Worm (Caenorhabditis elegans): Measurements from ENCODE around the gene ufd-2.

Gene ufd-2

ce11 chrII:8017380-8017779 lies 45.2 kb upstream of the ufd-2 start, which contains the start of gene zyg-11:
TSS of gene zyg-11 (plus strand) at chrII:8017680.
- TF ChIP-seq nhr-21 (tag; optimal IDR thresholded peaks at IDR 0.05) = no peak
- TF ChIP-seq ceh-16 (tag; optimal IDR thresholded peaks at IDR 0.05) = no peak
- TF ChIP-seq unc-55 (GFP tag; optimal IDR thresholded peaks at IDR 0.05) = peak; percentile 49
- TF ChIP-seq skn-1 (tag; optimal IDR thresholded peaks at IDR 0.05) = no peak

- TF ChIP-seq elt-1 (tag; optimal IDR thresholded peaks at IDR 0.05) (no peak), nhr-6 (tag; optimal IDR thresholded peaks at IDR 0.05) (no peak), ztf-4 (tag; optimal IDR thresholded peaks at IDR 0.05) (peak; percentile 58), nhr-23 (tag; optimal IDR thresholded peaks at IDR 0.05) (no peak), skn-1 (tag; optimal IDR thresholded peaks at IDR 0.05) (no peak), blmp-1 (tag; optimal IDR thresholded peaks at IDR 0.05; ENCODE audit: insufficient read depth) (peak; percentile 14), ceh-82 (tag; optimal IDR thresholded peaks at IDR 0.05) (no peak), sma-3 (GFP tag; optimal IDR thresholded peaks at IDR 0.05) (peak; percentile 60), F13H6.1 (tag; optimal IDR thresholded peaks at IDR 0.05) (peak; percentile 15), zag-1 (tag; optimal IDR thresholded peaks at IDR 0.05) (no peak), nhr-25 (tag; optimal IDR thresholded peaks at IDR 0.05) (peak; percentile 36)
Measured at ce11 chrII:8020580-8021044, 41.9 kb upstream of the ufd-2 start.

- TF ChIP-seq sma-9 (GFP tag; optimal IDR thresholded peaks at IDR 0.05) (no peak), sma-9 (tag; optimal IDR thresholded peaks at IDR 0.05) (no peak), sem-4 (tag; optimal IDR thresholded peaks at IDR 0.05) (no peak), F13H6.1 (tag; optimal IDR thresholded peaks at IDR 0.05) (no peak), nhr-77 (tag; optimal IDR thresholded peaks at IDR 0.05) (no peak), alr-1 (tag; optimal IDR thresholded peaks at IDR 0.05) (no peak), unc-62 (GFP tag; optimal IDR thresholded peaks at IDR 0.05) (no peak), egl-27 (tag; optimal IDR thresholded peaks at IDR 0.05) (no peak), nhr-21 (tag; optimal IDR thresholded peaks at IDR 0.05) (no peak), aly-2 (tag; optimal IDR thresholded peaks at IDR 0.05) (no peak)
Measured at ce11 chrII:8022461-8022860, 40.1 kb upstream of the ufd-2 start, which contains the start of gene hda-2. TSS of gene hda-2 (minus strand) at chrII:8022561.

ce11 chrII:8027663-8028062 lies 34.9 kb upstream of the ufd-2 start, which contains the start of gene swsn-7:
TSS of gene swsn-7 (minus strand) at chrII:8027763.
- TF ChIP-seq egl-27 (tag; optimal IDR thresholded peaks at IDR 0.05) = no peak
- no peak for TF ChIP-seq ceh-82 (tag; optimal IDR thresholded peaks at IDR 0.05)
- TF ChIP-seq nhr-237 (tag; optimal IDR thresholded peaks at IDR 0.05) = no peak

- TF ChIP-seq nhr-11 (tag; optimal IDR thresholded peaks at IDR 0.05) = no peak
- TF ChIP-seq nhr-6 (tag; optimal IDR thresholded peaks at IDR 0.05) = peak; percentile 53
- peak; percentile 70 for TF ChIP-seq snpc-4 (tag; optimal IDR thresholded peaks at IDR 0.05)
- no peak for TF ChIP-seq nhr-77 (tag; optimal IDR thresholded peaks at IDR 0.05)
- TF ChIP-seq dmd-4 (tag; optimal IDR thresholded peaks at IDR 0.05) = no peak
- peak; percentile 94 for TF ChIP-seq Y55F3AM.14 (GFP tag; optimal IDR thresholded peaks at IDR 0.05)
- peak; percentile 67 for TF ChIP-seq fos-1 (tag; optimal IDR thresholded peaks at IDR 0.05)
- TF ChIP-seq C34F6.9 (tag; optimal IDR thresholded peaks at IDR 0.05) = peak; percentile 79
- TF ChIP-seq unc-62 (GFP tag; optimal IDR thresholded peaks at IDR 0.05) = peak; percentile 35
- TF ChIP-seq nhr-129 (tag; optimal IDR thresholded peaks at IDR 0.05) = peak; percentile 85
- no peak for TF ChIP-seq aly-2 (tag; optimal IDR thresholded peaks at IDR 0.05)
- no peak for TF ChIP-seq blmp-1 (tag; optimal IDR thresholded peaks at IDR 0.05; ENCODE audit: insufficient read depth)
- peak; percentile 60 to 79 for TF ChIP-seq lsy-2 (tag; optimal IDR thresholded peaks at IDR 0.05)
- peak; percentile 59 for TF ChIP-seq gmeb-1 (tag; optimal IDR thresholded peaks at IDR 0.05)
- TF ChIP-seq crh-2 (tag; optimal IDR thresholded peaks at IDR 0.05) = peak; percentile 80
- no peak for TF ChIP-seq unc-39 (tag; optimal IDR thresholded peaks at IDR 0.05)
- peak; percentile 34 for TF ChIP-seq sma-9 (GFP tag; optimal IDR thresholded peaks at IDR 0.05)
- no peak for TF ChIP-seq sma-9 (tag; optimal IDR thresholded peaks at IDR 0.05)
- no peak for TF ChIP-seq elt-1 (tag; optimal IDR thresholded peaks at IDR 0.05)
- TF ChIP-seq lin-39 (tag; optimal IDR thresholded peaks at IDR 0.05) = no peak
- TF ChIP-seq sem-4 (tag; optimal IDR thresholded peaks at IDR 0.05) = peak; percentile 61
- TF ChIP-seq ceh-16 (tag; optimal IDR thresholded peaks at IDR 0.05) = no peak
- TF ChIP-seq sma-3 (GFP tag; optimal IDR thresholded peaks at IDR 0.05) = peak; percentile 82
- no peak for TF ChIP-seq skn-1 (tag; optimal IDR thresholded peaks at IDR 0.05)
- TF ChIP-seq ceh-82 (tag; optimal IDR thresholded peaks at IDR 0.05) = no peak
- no peak for TF ChIP-seq nhr-10 (tag; optimal IDR thresholded peaks at IDR 0.05)
- peak; percentile 80 for TF ChIP-seq lin-13 (GFP tag; optimal IDR thresholded peaks at IDR 0.05)
- no peak for TF ChIP-seq elt-3 (tag; optimal IDR thresholded peaks at IDR 0.05)
- no peak for TF ChIP-seq ztf-11 (tag; optimal IDR thresholded peaks at IDR 0.05)
- peak; percentile 82 for TF ChIP-seq nhr-21 (tag; optimal IDR thresholded peaks at IDR 0.05)
- TF ChIP-seq zag-1 (tag; optimal IDR thresholded peaks at IDR 0.05) = peak; percentile 78
- no peak for TF ChIP-seq nhr-12 (tag; optimal IDR thresholded peaks at IDR 0.05)
- TF ChIP-seq alr-1 (tag; optimal IDR thresholded peaks at IDR 0.05) = no peak
- TF ChIP-seq lin-11 (tag; optimal IDR thresholded peaks at IDR 0.05) = peak; percentile 73
- TF ChIP-seq mab-5 (tag; optimal IDR thresholded peaks at IDR 0.05) = no peak
- TF ChIP-seq peb-1 (tag; optimal IDR thresholded peaks at IDR 0.05) = no peak
- no peak for TF ChIP-seq nhr-237 (tag; optimal IDR thresholded peaks at IDR 0.05)
- peak; percentile 80 for TF ChIP-seq unc-55 (GFP tag; optimal IDR thresholded peaks at IDR 0.05)
Measured at ce11 chrII:8028246-8028694, 34.3 kb upstream of the ufd-2 start.

All from whole organism, L2 larva.